Worm (Caenorhabditis elegans) whole organism, L3 larva: ENCODE data around the gene mfsd-11.

Experiments
- R02D3.7 ChIP-seq: fragments of 150-350 bp; optimal IDR thresholded peaks from 2 replicates; lab custom pipeline; 2014; ENCODE audit warnings: missing biosample characterization, missing genetic modification characterization
- ceh-16 ChIP-seq: sonication (generic microtip); optimal IDR thresholded peaks from 2 replicates; lab custom pipeline; 2017; ENCODE audit warnings: missing biosample characterization, missing genetic modification characterization
- ceh-28 ChIP-seq: fragments of 150-350 bp; optimal IDR thresholded peaks from 2 replicates; lab custom pipeline; 2014; ENCODE audit warnings: missing biosample characterization, missing genetic modification reagents, missing genetic modification characterization
- egl-27 ChIP-seq: sonication (generic microtip); optimal IDR thresholded peaks from 4 replicates; lab custom pipeline; 2017; ENCODE audit warnings: missing biosample characterization, missing genetic modification reagents, missing genetic modification characterization
- egl-5 ChIP-seq: fragments of 150-350 bp; optimal IDR thresholded peaks from 2 replicates; lab custom pipeline; 2017; ENCODE audit warnings: missing biosample characterization, missing genetic modification reagents, missing genetic modification characterization, inconsistent platforms
- elt-1 ChIP-seq: fragments of 150-350 bp; optimal IDR thresholded peaks from 2 replicates; lab custom pipeline; 2014; ENCODE audit warnings: missing biosample characterization, missing genetic modification characterization
- elt-2 ChIP-seq: sonication (generic microtip); optimal IDR thresholded peaks from 2 replicates; lab custom pipeline; 2016; ENCODE audit warnings: missing genetic modification reagents, mild to moderate bottlenecking, missing genetic modification characterization, missing compliant biosample characterization
- hmg-11 ChIP-seq: sonication (generic microtip); optimal IDR thresholded peaks from 2 replicates; lab custom pipeline; 2016; ENCODE audit warnings: missing genetic modification characterization, missing compliant biosample characterization
- lin-15B ChIP-seq: fragments of 150-350 bp; optimal IDR thresholded peaks from 2 replicates; lab custom pipeline; 2014; ENCODE audit warnings: missing biosample characterization, missing genetic modification characterization
- lin-39 ChIP-seq: fragments of 150-350 bp; optimal IDR thresholded peaks from 2 replicates; lab custom pipeline; 2018; ENCODE audit warnings: missing biosample characterization, missing genetic modification reagents, missing genetic modification characterization
- lsy-12 ChIP-seq: sonication (generic microtip); optimal IDR thresholded peaks from 2 replicates; lab custom pipeline; 2016; ENCODE audit warnings: mild to moderate bottlenecking, missing genetic modification characterization, missing compliant biosample characterization
- mdl-1 ChIP-seq: fragments of 150-350 bp; optimal IDR thresholded peaks from 2 replicates; lab custom pipeline; 2014; ENCODE audit warnings: missing biosample characterization, missing genetic modification characterization
- nfya-1 ChIP-seq: sonication (generic microtip); optimal IDR thresholded peaks from 2 replicates; lab custom pipeline; 2017; ENCODE audit warnings: missing genetic modification characterization, mild to moderate bottlenecking, missing compliant biosample characterization, antibody characterized with exemption, moderate library complexity; ENCODE audit not compliant: insufficient read depth
- nhr-12 ChIP-seq: fragments of 150-350 bp; optimal IDR thresholded peaks from 2 replicates; lab custom pipeline; 2014; ENCODE audit warnings: missing biosample characterization, missing genetic modification characterization
- nhr-23 ChIP-seq: fragments of 150-350 bp; optimal IDR thresholded peaks from 2 replicates; lab custom pipeline; 2014; ENCODE audit warnings: missing biosample characterization, missing genetic modification reagents, missing genetic modification characterization
- nhr-237 ChIP-seq: fragments of 150-350 bp; optimal IDR thresholded peaks from 2 replicates; lab custom pipeline; 2014; ENCODE audit warnings: missing biosample characterization, missing genetic modification characterization
- nhr-25 ChIP-seq: sonication (generic microtip); optimal IDR thresholded peaks from 2 replicates; lab custom pipeline; 2017; ENCODE audit warnings: missing biosample characterization, missing genetic modification characterization
- nhr-43 ChIP-seq: sonication (generic microtip); optimal IDR thresholded peaks from 2 replicates; lab custom pipeline; 2016; ENCODE audit warnings: mild to moderate bottlenecking, missing genetic modification characterization, missing compliant biosample characterization; ENCODE audit not compliant: poor library complexity, severe bottlenecking
- nhr-76 ChIP-seq: fragments of 150-350 bp; sonication (generic microtip); optimal IDR thresholded peaks from 5 replicates; lab custom pipeline; 2014; ENCODE audit warnings: missing biosample characterization, missing genetic modification characterization
- pha-4 ChIP-seq: fragments of 150-350 bp; optimal IDR thresholded peaks from 2 replicates; lab custom pipeline; 2014; ENCODE audit warnings: missing biosample characterization, missing genetic modification reagents, missing genetic modification characterization
- pqm-1 ChIP-seq: fragments of 150-350 bp; optimal IDR thresholded peaks from 2 replicates; lab custom pipeline; 2017; ENCODE audit warnings: missing biosample characterization, missing genetic modification characterization, inconsistent platforms
- sea-2 ChIP-seq: fragments of 150-350 bp; sonication (generic microtip); optimal IDR thresholded peaks from 4 replicates; lab custom pipeline; 2014; ENCODE audit warnings: missing biosample characterization, missing genetic modification reagents, missing genetic modification characterization
- snpc-4 ChIP-seq: fragments of 150-350 bp; optimal IDR thresholded peaks from 2 replicates; lab custom pipeline; 2014; ENCODE audit warnings: missing biosample characterization, missing genetic modification characterization
- tbx-2 ChIP-seq: sonication (generic microtip); optimal IDR thresholded peaks from 2 replicates; lab custom pipeline; 2016; ENCODE audit warnings: mild to moderate bottlenecking, missing genetic modification characterization, missing compliant biosample characterization
- unc-39 ChIP-seq: sonication (generic microtip); optimal IDR thresholded peaks from 4 replicates; lab custom pipeline; 2017; ENCODE audit warnings: missing biosample characterization, missing genetic modification characterization
- unc-62 ChIP-seq: fragments of 150-350 bp; sonication (generic microtip); optimal IDR thresholded peaks from 4 replicates; lab custom pipeline; 2014; ENCODE audit warnings: missing biosample characterization, missing genetic modification reagents, missing genetic modification characterization
- zag-1 ChIP-seq: fragments of 150-350 bp; optimal IDR thresholded peaks from 2 replicates; lab custom pipeline; 2014; ENCODE audit warnings: missing biosample characterization, missing genetic modification characterization

Gene mfsd-11

DNA sequence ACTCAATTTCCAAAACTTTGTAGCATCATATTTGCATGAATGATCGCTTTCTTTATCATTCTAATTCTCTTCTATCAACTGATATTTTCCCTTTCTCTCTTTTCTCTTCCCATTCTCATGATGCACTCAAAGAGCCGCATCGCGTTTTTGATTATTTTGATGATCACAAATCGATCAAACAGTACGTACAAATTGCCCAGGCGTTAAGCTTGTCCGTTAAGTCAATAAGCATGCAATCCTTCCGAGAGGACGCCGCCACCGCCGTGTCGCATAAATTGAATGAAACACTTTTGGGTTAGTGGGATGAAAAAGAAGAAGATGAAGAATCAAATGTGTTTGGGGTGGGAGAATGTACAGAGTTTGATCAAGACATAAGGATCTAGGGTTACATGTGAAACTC is 27.7 kb upstream of the mfsd-11 start:
- TF ChIP-seq nhr-23 (tag; lab: Kevin White, UChicago), result no peak
- TF ChIP-seq pqm-1, result peak; percentile 28
- TF ChIP-seq lsy-12, result no peak
- TF ChIP-seq elt-2 (tag; lab: Kevin White, UChicago), result peak; percentile 30
- peak; percentile 39 for TF ChIP-seq pha-4 (tag; lab: Kevin White, UChicago)
- TF ChIP-seq sea-2 (GFP tag; lab: Kevin White, UChicago), result no peak
- no peak for TF ChIP-seq zag-1 (tag; lab: Kevin White, UChicago)

DNA sequence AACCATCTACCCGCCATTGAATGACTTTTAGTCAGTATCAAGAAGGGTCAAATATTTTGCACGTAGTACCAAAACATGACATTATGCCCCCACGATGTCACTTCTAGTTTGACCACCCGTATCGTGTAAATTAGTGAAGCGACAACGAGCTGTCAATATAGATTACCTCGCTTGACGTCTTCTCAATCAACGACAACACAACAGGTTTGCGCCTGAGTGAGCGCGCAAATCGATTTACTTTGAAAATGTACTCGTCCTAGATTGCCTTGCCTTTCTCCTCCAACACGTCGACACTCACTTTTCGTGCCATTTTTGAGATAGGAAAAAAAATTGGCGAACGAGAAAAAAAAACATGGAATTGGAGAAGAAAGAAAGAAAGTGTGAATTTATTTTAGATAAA is 26.8 kb upstream of the mfsd-11 start:
- peak; percentile 82 for TF ChIP-seq nhr-25
- TF ChIP-seq ceh-16 (tag; lab: Kevin White, UChicago), result no peak
- TF ChIP-seq ceh-28 (tag; lab: Kevin White, UChicago), result peak; percentile 54
- no peak for TF ChIP-seq snpc-4 (tag; lab: Kevin White, UChicago)
- TF ChIP-seq nhr-23 (tag; lab: Kevin White, UChicago), result peak; percentile 45
- TF ChIP-seq nhr-43 (tag; lab: Kevin White, UChicago), result peak; percentile 73
- TF ChIP-seq nfya-1 (tag; lab: Kevin White, UChicago), result peak; percentile 33
- peak; percentile 83 for TF ChIP-seq unc-62 (GFP tag; lab: Kevin White, UChicago)

DNA sequence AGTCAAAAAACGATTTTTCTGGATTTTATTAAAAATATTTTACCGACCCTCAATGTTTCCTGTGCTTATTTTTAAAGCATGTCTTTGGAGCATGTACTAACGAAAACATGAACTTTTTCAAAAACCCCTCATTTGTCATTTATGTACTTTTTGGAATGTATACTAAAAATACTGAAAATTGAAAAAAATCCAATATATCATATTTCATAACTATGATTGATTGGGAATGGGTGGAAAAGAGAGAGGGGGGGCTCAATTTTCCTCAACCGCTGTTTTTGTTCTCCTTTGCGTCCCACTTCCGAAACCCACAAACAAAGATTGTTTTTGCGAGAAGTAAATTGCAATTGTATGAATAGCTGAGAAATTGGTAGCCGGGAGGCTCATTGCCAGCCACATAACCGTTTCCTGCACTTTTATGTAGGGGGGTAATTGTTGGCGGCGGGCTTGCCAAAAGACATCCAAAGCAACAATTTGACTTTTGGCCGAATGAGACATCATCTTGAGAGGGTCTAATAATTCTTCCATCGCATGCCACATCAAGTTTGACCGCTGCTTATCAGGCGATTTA is 26.0 kb upstream of the mfsd-11 start:
- TF ChIP-seq unc-39 (tag; lab: Kevin White, UChicago), result no peak
- TF ChIP-seq tbx-2, result peak; percentile 34
- TF ChIP-seq lin-15B (tag; lab: Kevin White, UChicago), result no peak
- no peak for TF ChIP-seq nhr-25
- no peak for TF ChIP-seq nhr-76 (tag; lab: Kevin White, UChicago)
- no peak for TF ChIP-seq snpc-4 (tag; lab: Kevin White, UChicago)
- TF ChIP-seq lin-39 (tag; lab: Kevin White, UChicago), result peak; percentile 64
- TF ChIP-seq nhr-237, result no peak
- no peak for TF ChIP-seq nhr-12 (tag; lab: Kevin White, UChicago)
- peak; percentile 48 for TF ChIP-seq egl-5 (tag; lab: Kevin White, UChicago)
- no peak for TF ChIP-seq ceh-16 (tag; lab: Kevin White, UChicago)
- TF ChIP-seq unc-62 (GFP tag; lab: Kevin White, UChicago), result no peak

DNA sequence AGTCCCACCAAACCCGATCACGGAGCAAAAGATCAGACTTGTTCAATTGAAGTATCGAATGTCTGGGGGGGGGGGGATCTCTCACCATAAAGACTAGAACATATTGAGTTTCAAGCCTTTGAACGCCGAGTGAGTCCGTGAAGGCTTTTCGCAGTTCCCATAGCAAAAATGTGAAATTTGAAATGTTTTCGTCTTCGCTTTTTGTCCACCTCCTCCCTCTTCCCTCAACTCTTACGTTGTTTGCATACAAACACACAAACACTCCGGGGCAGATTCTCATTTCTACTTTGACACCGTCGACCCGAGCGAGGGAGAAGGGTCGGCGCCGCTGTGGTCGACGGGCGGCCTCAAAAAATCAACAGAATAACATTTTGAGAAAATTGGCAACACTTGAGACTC is 25.2 kb upstream of the mfsd-11 start:
- TF ChIP-seq nhr-23 (tag; lab: Kevin White, UChicago) (no peak), hmg-11 (tag; lab: Kevin White, UChicago) (no peak), ceh-16 (tag; lab: Kevin White, UChicago) (no peak), nfya-1 (tag; lab: Kevin White, UChicago) (no peak), pha-4 (tag; lab: Kevin White, UChicago) (peak; percentile 56), R02D3.7 (tag; lab: Kevin White, UChicago) (no peak)

DNA sequence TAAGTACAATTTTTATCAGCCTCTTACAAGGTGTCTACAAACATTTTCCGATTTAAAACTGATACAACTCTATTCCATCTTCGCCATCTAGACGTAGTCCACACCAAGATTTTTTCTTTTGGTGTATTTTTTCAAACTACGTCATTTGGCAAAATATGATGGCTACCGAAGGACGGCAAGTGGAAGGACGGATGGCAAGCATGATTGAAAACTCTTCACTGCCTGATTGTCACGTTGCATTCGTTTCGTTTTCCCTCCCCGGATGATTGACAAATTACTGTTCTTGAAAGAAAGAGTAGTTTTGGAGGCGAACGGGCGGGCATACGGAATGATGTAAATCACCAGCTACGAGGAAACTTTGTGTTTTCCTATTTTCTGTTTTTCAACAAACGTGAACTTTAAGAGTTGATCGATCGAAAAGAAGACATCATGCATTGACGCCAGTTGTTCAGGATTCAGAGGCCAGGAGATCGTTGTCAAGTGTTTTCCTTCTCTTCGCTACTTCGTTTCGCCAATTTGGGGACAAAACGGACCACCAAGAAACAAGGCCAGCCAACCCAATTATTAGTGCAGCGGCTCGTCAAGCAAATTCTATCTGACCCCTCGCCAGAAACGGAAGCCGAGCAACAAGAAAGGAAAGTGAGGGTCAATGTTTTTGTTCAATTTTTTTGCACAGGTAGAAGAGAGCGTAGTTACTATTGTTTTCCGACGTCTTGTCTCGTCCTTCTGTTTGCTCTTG is 24.6 kb upstream of the mfsd-11 start:
- TF ChIP-seq tbx-2 (no peak), unc-62 (GFP tag; lab: Kevin White, UChicago) (peak; percentile 33), mdl-1 (tag; lab: Kevin White, UChicago) (no peak), lin-39 (tag; lab: Kevin White, UChicago) (peak; percentile 47), nhr-25 (peak; percentile 51), ceh-16 (tag; lab: Kevin White, UChicago) (no peak)
- TF ChIP-seq, all 47 proteins: peak for 3

DNA sequence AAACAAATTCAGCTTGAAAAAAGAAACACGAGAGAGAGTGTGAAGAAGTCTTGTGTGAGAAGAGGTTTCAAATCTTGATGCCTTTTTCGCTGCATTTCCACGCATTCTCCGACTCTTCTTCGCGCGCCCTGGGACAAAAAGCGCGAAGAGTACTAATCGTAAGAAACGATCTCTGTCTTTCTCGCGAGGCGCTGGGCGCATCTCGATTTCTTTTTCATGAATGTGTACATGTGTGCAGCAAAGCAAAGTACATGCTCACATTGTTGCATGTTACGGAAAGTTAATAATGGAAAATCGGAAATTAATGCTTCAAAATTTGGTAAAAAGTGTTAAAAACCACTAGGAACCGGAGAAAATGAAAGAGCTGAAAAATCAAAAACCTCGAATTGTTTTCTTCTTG is 23.6 kb upstream of the mfsd-11 start:
- no peak for TF ChIP-seq elt-2 (tag; lab: Kevin White, UChicago)
- peak; percentile 49 for TF ChIP-seq nfya-1 (tag; lab: Kevin White, UChicago)
- TF ChIP-seq lin-39 (tag; lab: Kevin White, UChicago), result peak; percentile 15
- TF ChIP-seq pha-4 (tag; lab: Kevin White, UChicago), result no peak
- no peak for TF ChIP-seq egl-27 (tag; lab: Kevin White, UChicago)
- TF ChIP-seq elt-1 (tag; lab: Kevin White, UChicago), result peak; percentile 67
- TF ChIP-seq hmg-11 (tag; lab: Kevin White, UChicago), result peak; percentile 0
